Fruit fly (Drosophila melanogaster): Measurements from ENCODE around the gene CG8475.

Gene CG8475

dm6 chr2L:8212666-8213270, 16.1 kb upstream of the CG8475 start, which contains the start of the genes CG8372 and CG8360 (continued):
- peak; percentile 95 for TF ChIP-seq CG17186 (GFP tag; optimal IDR thresholded peaks at IDR 0.05)
- peak; percentile 74; the same call in 1 of the 2 replicates for TF ChIP-seq Dip2 (GFP tag; IDR thresholded peaks at IDR 0.05)
- peak; percentile 99 for TF ChIP-seq gem (tag; optimal IDR thresholded peaks at IDR 0.05)
- peak; percentile 92 for TF ChIP-seq Lhr (GFP tag; optimal IDR thresholded peaks at IDR 0.05)
- TF ChIP-seq CG18476 (GFP tag; optimal IDR thresholded peaks at IDR 0.05) = peak; percentile 98
- peak; percentile 100 for TF ChIP-seq zfh1 (GFP tag; IDR thresholded peaks at IDR 0.05)
- TF ChIP-seq shn (GFP tag; optimal IDR thresholded peaks at IDR 0.05) = peak; percentile 99
- TF ChIP-seq Atf3 (GFP tag; optimal IDR thresholded peaks at IDR 0.05) = peak; percentile 99
- TF ChIP-seq C15 (GFP tag; IDR thresholded peaks at IDR 0.05) = peak; percentile 97
- no peak for TF ChIP-seq CG42726 (GFP tag; IDR thresholded peaks at IDR 0.05; ENCODE audit: partially characterized antibody)
- TF ChIP-seq fd3F (GFP tag; optimal IDR thresholded peaks at IDR 0.05) = peak; percentile 96
- peak; percentile 95 for TF ChIP-seq psq (GFP tag; optimal IDR thresholded peaks at IDR 0.05)
- TF ChIP-seq HHEX (GFP tag; optimal IDR thresholded peaks at IDR 0.05) = peak; percentile 99
- TF ChIP-seq NC2α (GFP tag; optimal IDR thresholded peaks at IDR 0.05) = peak; percentile 97
- peak; percentile 99 for TF ChIP-seq chn (GFP tag; optimal IDR thresholded peaks at IDR 0.05)
- peak; percentile 99 for TF ChIP-seq ara (GFP tag; IDR thresholded peaks at IDR 0.05)
- peak; percentile 99 for TF ChIP-seq CG14667 (GFP tag; IDR thresholded peaks at IDR 0.05)
- TF ChIP-seq Drgx (GFP tag; IDR thresholded peaks at IDR 0.05) = peak; percentile 99
- peak; percentile 95 for TF ChIP-seq ewg (GFP tag; optimal IDR thresholded peaks at IDR 0.05)
- peak; percentile 99 for TF ChIP-seq Mrtf (GFP tag; IDR thresholded peaks at IDR 0.05)
- peak; percentile 96 for TF ChIP-seq Vsx1 (GFP tag; optimal IDR thresholded peaks at IDR 0.05)
- TF ChIP-seq nerfin-1 (tag; optimal IDR thresholded peaks at IDR 0.05) = peak; percentile 96
- TF ChIP-seq tgo (GFP tag; IDR thresholded peaks at IDR 0.05) = peak; percentile 99
- peak; percentile 98 for TF ChIP-seq sim (GFP tag; IDR thresholded peaks at IDR 0.05)
- TF ChIP-seq CG15479 (GFP tag; optimal IDR thresholded peaks at IDR 0.05) = peak; percentile 68
- peak; percentile 96 for TF ChIP-seq Sox100B (GFP tag; optimal IDR thresholded peaks at IDR 0.05)
- peak; percentile 94 for TF ChIP-seq salm (tag; optimal IDR thresholded peaks at IDR 0.05)
- peak; percentile 92 for TF ChIP-seq Nf-YC (tag; optimal IDR thresholded peaks at IDR 0.05)
- TF ChIP-seq gsb-n (tag; optimal IDR thresholded peaks at IDR 0.05) = peak; percentile 95
- TF ChIP-seq pzg (GFP tag; optimal IDR thresholded peaks at IDR 0.05) = peak; percentile 74
- TF ChIP-seq CG12219 (GFP tag; optimal IDR thresholded peaks at IDR 0.05) = peak; percentile 98
- TF ChIP-seq Gug (GFP tag; IDR thresholded peaks at IDR 0.05) = peak; percentile 99
- TF ChIP-seq CG31441 (GFP tag; IDR thresholded peaks at IDR 0.05) = peak; percentile 98
- TF ChIP-seq CG1529 (GFP tag; optimal IDR thresholded peaks at IDR 0.05) = peak; percentile 98
- TF ChIP-seq CG17829 (tag; optimal IDR thresholded peaks at IDR 0.05) = peak; percentile 98
- TF ChIP-seq seq (GFP tag; IDR thresholded peaks at IDR 0.05) = peak; percentile 99
- TF ChIP-seq CG12104 (GFP tag; optimal IDR thresholded peaks at IDR 0.05) = peak; percentile 97
- peak; percentile 99 for TF ChIP-seq stc (GFP tag; IDR thresholded peaks at IDR 0.05)
- peak; percentile 94 for TF ChIP-seq CG17912 (GFP tag; optimal IDR thresholded peaks at IDR 0.05)
- peak; percentile 96 for TF ChIP-seq run (tag; optimal IDR thresholded peaks at IDR 0.05)
- peak; percentile 100 for TF ChIP-seq row (GFP tag; IDR thresholded peaks at IDR 0.05)
- no peak for TF ChIP-seq D (optimal IDR thresholded peaks at IDR 0.05)
- peak; percentile 98 for TF ChIP-seq D (GFP tag; optimal IDR thresholded peaks at IDR 0.05)
- peak; percentile 98 for TF ChIP-seq CG16815 (GFP tag; optimal IDR thresholded peaks at IDR 0.05)
- peak; percentile 98 for TF ChIP-seq CG1792 (GFP tag; optimal IDR thresholded peaks at IDR 0.05)
- peak in 1 of 3 experiments; percentile 98 for TF ChIP-seq lola (GFP tag; optimal IDR thresholded peaks at IDR 0.05)
- peak; percentile 98 for TF ChIP-seq CG43689 (GFP tag; IDR thresholded peaks at IDR 0.05)
- peak; percentile 98 for TF ChIP-seq vfl (GFP tag; optimal IDR thresholded peaks at IDR 0.05)
- peak; percentile 98 for TF ChIP-seq danr (GFP tag; IDR thresholded peaks at IDR 0.05)
- peak; percentile 97 for TF ChIP-seq CG3065 (GFP tag; optimal IDR thresholded peaks at IDR 0.05)
